Fruit fly (Drosophila melanogaster) whole organism, embryonic: ENCODE results near the gene ClC-c.

Experiments
- Awh ChIP-seq: fragments of 200-800 bp; sonication (Bioruptor generic); IDR thresholded peaks from 2 replicates; pipeline ENCODE4, ENCODE4 v1.3.6; 2022; ENCODE audit warnings: missing biosample characterization, missing genetic modification characterization
- CG10543 ChIP-seq: fragments of 200-800 bp; sonication (Bioruptor generic); optimal IDR thresholded peaks from 3 replicates; lab custom pipeline; 2017; ENCODE audit warnings: missing biosample characterization, mild to moderate bottlenecking, missing genetic modification characterization, moderate library complexity
- CG10979 ChIP-seq: fragments of 200-800 bp; sonication (Bioruptor generic); optimal IDR thresholded peaks from 2 replicates; lab custom pipeline; 2018; ENCODE audit warnings: missing biosample characterization, mild to moderate bottlenecking, missing genetic modification characterization, moderate library complexity
- CG11398 ChIP-seq: fragments of 200-800 bp; sonication (Bioruptor generic); optimal IDR thresholded peaks from 2 replicates; lab custom pipeline; 2016; ENCODE audit warnings: missing biosample characterization, missing genetic modification characterization
- CG11696 ChIP-seq: fragments of 200-800 bp; sonication (Bioruptor generic); IDR thresholded peaks from 2 replicates; pipeline ENCODE4 v1.3.6; 2022; ENCODE audit warnings: missing biosample characterization, missing genetic modification characterization
- CG12744 ChIP-seq: fragments of 200-800 bp; sonication (Bioruptor generic); optimal IDR thresholded peaks from 2 replicates; lab custom pipeline; 2016; ENCODE audit warnings: missing biosample characterization, missing genetic modification characterization
- CG15696 ChIP-seq: fragments of 200-800 bp; sonication (Bioruptor generic); optimal IDR thresholded peaks from 2 replicates; lab custom pipeline; 2019; ENCODE audit warnings: missing biosample characterization, mild to moderate bottlenecking, missing genetic modification characterization, moderate library complexity
- CG1603 ChIP-seq: fragments of 200-800 bp; sonication (Bioruptor generic); optimal IDR thresholded peaks from 2 replicates; lab custom pipeline; 2019; ENCODE audit warnings: missing biosample characterization, mild to moderate bottlenecking, missing genetic modification characterization, moderate library complexity
- CG17361 ChIP-seq: fragments of 200-800 bp; sonication (Bioruptor generic); IDR thresholded peaks from 3 replicates; pipeline ENCODE4 v1.3.6; 2022; ENCODE audit warnings: missing biosample characterization, missing genetic modification characterization
- CG17385 ChIP-seq: fragments of 200-800 bp; sonication (Bioruptor generic); optimal IDR thresholded peaks from 3 replicates; lab custom pipeline; 2018; ENCODE audit warnings: missing biosample characterization, mild to moderate bottlenecking, missing genetic modification characterization
- CG18011 ChIP-seq: fragments of 200-800 bp; sonication (Bioruptor generic); optimal IDR thresholded peaks from 2 replicates; lab custom pipeline; 2017; ENCODE audit warnings: missing biosample characterization, missing genetic modification characterization, mild to moderate bottlenecking, moderate library complexity, missing genotype
- CG18764 ChIP-seq: fragments of 200-800 bp; sonication (Bioruptor generic); optimal IDR thresholded peaks from 3 replicates; lab custom pipeline; 2016; ENCODE audit warnings: missing biosample characterization, missing genetic modification characterization
- CG2129 ChIP-seq: fragments of 200-800 bp; sonication (Bioruptor generic); IDR thresholded peaks from 2 replicates; pipeline ENCODE4 v1.3.6; 2022; ENCODE audit warnings: missing biosample characterization, missing genetic modification characterization; ENCODE audit not compliant: partially characterized antibody
- CG30403 ChIP-seq: fragments of 200-800 bp; sonication (Bioruptor generic); optimal IDR thresholded peaks from 3 replicates; lab custom pipeline; 2016; ENCODE audit warnings: missing biosample characterization, missing genetic modification characterization
- CG31224 ChIP-seq: fragments of 200-800 bp; sonication (Bioruptor generic); IDR thresholded peaks from 2 replicates; pipeline ENCODE4 v1.3.6; 2022; ENCODE audit warnings: missing biosample characterization, missing genetic modification characterization
- CG4617 ChIP-seq: fragments of 200-800 bp; sonication (Bioruptor generic); optimal IDR thresholded peaks from 3 replicates; lab custom pipeline; 2016; ENCODE audit warnings: missing biosample characterization, missing genetic modification characterization, borderline replicate concordance
- CG7372 ChIP-seq: fragments of 200-800 bp; sonication (Bioruptor generic); IDR thresholded peaks from 2 replicates; pipeline ENCODE4 v1.3.6; 2022; ENCODE audit warnings: missing biosample characterization, missing genetic modification characterization
- CG8388 ChIP-seq: fragments of 200-800 bp; sonication (Bioruptor generic); optimal IDR thresholded peaks from 2 replicates; lab custom pipeline; 2019; ENCODE audit warnings: missing biosample characterization, mild to moderate bottlenecking, missing genetic modification characterization, moderate library complexity
- CHES-1-like ChIP-seq: fragments of 200-800 bp; sonication (Bioruptor generic); optimal IDR thresholded peaks from 2 replicates; lab custom pipeline; 2016; ENCODE audit warnings: missing biosample characterization, missing genetic modification characterization
- CTCF ChIP-seq: fragments of 200-800 bp; sonication (Bioruptor generic); optimal IDR thresholded peaks from 2 replicates; lab custom pipeline; 2017; ENCODE audit warnings: missing biosample characterization, mild to moderate bottlenecking, missing genetic modification characterization, moderate library complexity
- E2f1 ChIP-seq: fragments of 200-800 bp; sonication (Bioruptor generic); IDR thresholded peaks from 2 replicates; pipeline ENCODE4 v1.3.6; 2022; ENCODE audit warnings: missing biosample characterization, missing genetic modification characterization
- ERR ChIP-seq: fragments of 200-800 bp; sonication (Bioruptor generic); optimal IDR thresholded peaks from 2 replicates; lab custom pipeline; 2016; ENCODE audit warnings: missing biosample characterization, missing genetic modification characterization
- Fer3 ChIP-seq: fragments of 200-800 bp; sonication (Bioruptor generic); optimal IDR thresholded peaks from 2 replicates; lab custom pipeline; 2018; ENCODE audit warnings: missing biosample characterization, mild to moderate bottlenecking, missing genetic modification characterization, moderate library complexity
- Lim3 ChIP-seq: fragments of 200-800 bp; sonication (Bioruptor generic); IDR thresholded peaks from 2 replicates; pipeline ENCODE4 v1.3.6; 2022; ENCODE audit warnings: missing biosample characterization, missing genetic modification characterization
- MBD-R2 ChIP-seq: fragments of 200-800 bp; sonication (Bioruptor generic); IDR thresholded peaks from 2 replicates; pipeline ENCODE4 v1.3.6; 2022; ENCODE audit warnings: missing biosample characterization, missing genetic modification characterization
- NC2β ChIP-seq: fragments of 200-800 bp; sonication (Bioruptor generic); optimal IDR thresholded peaks from 2 replicates; lab custom pipeline; 2016; ENCODE audit warnings: missing biosample characterization, missing genetic modification characterization
- NFAT ChIP-seq: fragments of 200-800 bp; sonication (Bioruptor generic); IDR thresholded peaks from 2 replicates; pipeline ENCODE4 v1.3.6; 2022; ENCODE audit warnings: missing biosample characterization, missing genetic modification characterization
- Rfx ChIP-seq: fragments of 200-800 bp; sonication (Bioruptor generic); IDR thresholded peaks from 2 replicates; pipeline ENCODE4 v1.3.6; 2022; ENCODE audit warnings: missing biosample characterization, missing genetic modification characterization
- Sox100B ChIP-seq: fragments of 200-800 bp; sonication (Bioruptor generic); optimal IDR thresholded peaks from 3 replicates; lab custom pipeline; 2018; ENCODE audit warnings: missing biosample characterization, mild to moderate bottlenecking, missing genetic modification characterization
- Sry-β ChIP-seq: fragments of 200-800 bp; sonication (Bioruptor generic); optimal IDR thresholded peaks from 2 replicates; lab custom pipeline; 2018; ENCODE audit warnings: missing biosample characterization, mild to moderate bottlenecking, missing genetic modification characterization, moderate library complexity
- Ssrp ChIP-seq: fragments of 200-800 bp; sonication (Bioruptor generic); optimal IDR thresholded peaks from 2 replicates; lab custom pipeline; 2018; ENCODE audit warnings: missing biosample characterization, mild to moderate bottlenecking, missing genetic modification characterization, moderate library complexity
- Taf1 ChIP-seq: fragments of 200-800 bp; sonication (Bioruptor generic); IDR thresholded peaks from 2 replicates; pipeline ENCODE4 v1.3.6; 2022; ENCODE audit warnings: missing biosample characterization, missing genetic modification characterization
- Vsx1 ChIP-seq: fragments of 200-800 bp; sonication (Bioruptor generic); optimal IDR thresholded peaks from 2 replicates; lab custom pipeline; 2017; ENCODE audit warnings: missing biosample characterization, mild to moderate bottlenecking, missing genetic modification characterization, missing genetic modification reagents
- bab2 ChIP-seq: fragments of 200-800 bp; sonication (Bioruptor generic); optimal IDR thresholded peaks from 2 replicates; lab custom pipeline; 2016; ENCODE audit warnings: missing biosample characterization, missing genetic modification characterization
- corto ChIP-seq: fragments of 200-800 bp; sonication (Bioruptor generic); optimal IDR thresholded peaks from 2 replicates; lab custom pipeline; 2016; ENCODE audit warnings: missing biosample characterization, mild to moderate bottlenecking, missing genetic modification characterization, moderate library complexity
- exex ChIP-seq: fragments of 200-800 bp; sonication (Bioruptor generic); optimal IDR thresholded peaks from 4 replicates; lab custom pipeline; 2018; ENCODE audit warnings: missing biosample characterization, mild to moderate bottlenecking, missing genetic modification characterization, moderate library complexity
- fu2 ChIP-seq: fragments of 200-800 bp; sonication (Bioruptor generic); optimal IDR thresholded peaks from 2 replicates; lab custom pipeline; 2016; ENCODE audit warnings: missing biosample characterization, missing genetic modification characterization
- gcm ChIP-seq: fragments of 200-800 bp; sonication (Bioruptor generic); optimal IDR thresholded peaks from 2 replicates; lab custom pipeline; 2019; ENCODE audit warnings: missing biosample characterization, mild to moderate bottlenecking, missing genetic modification characterization, moderate library complexity
- lilli ChIP-seq: fragments of 200-800 bp; sonication (Bioruptor generic); optimal IDR thresholded peaks from 3 replicates; lab custom pipeline; 2016; ENCODE audit warnings: missing biosample characterization, missing genetic modification characterization
- lmd ChIP-seq: fragments of 200-800 bp; sonication (Bioruptor generic); IDR thresholded peaks from 2 replicates; pipeline ENCODE4 v1.3.6; 2022; ENCODE audit warnings: missing biosample characterization, missing genetic modification characterization
- mirr ChIP-seq: fragments of 200-800 bp; sonication (Bioruptor generic); optimal IDR thresholded peaks from 3 replicates; lab custom pipeline; 2018; ENCODE audit warnings: missing biosample characterization, mild to moderate bottlenecking, missing genetic modification characterization
- oc ChIP-seq: fragments of 200-800 bp; sonication (Bioruptor generic); optimal IDR thresholded peaks from 2 replicates; lab custom pipeline; 2018; ENCODE audit warnings: missing biosample characterization, mild to moderate bottlenecking, missing genetic modification characterization, moderate library complexity
- pfk ChIP-seq: fragments of 200-800 bp; sonication (Bioruptor generic); optimal IDR thresholded peaks from 2 replicates; lab custom pipeline; 2018; ENCODE audit warnings: missing biosample characterization, mild to moderate bottlenecking, missing genetic modification characterization, moderate library complexity
- prd ChIP-seq, 3 experiments: fragments of >200 bp in 2 of 3; fragments of 200-800 bp in 1 of 3; sonication (Bioruptor generic) in 1 of 3; optimal IDR thresholded peaks in 2 of 3; IDR thresholded peaks in 1 of 3; 2 replicates in 2 of 3; 3 replicates in 1 of 3; pipeline versions ENCODE4 v1.3.6 to Lab custom; 2017 to 2022; ENCODE audit warnings: missing biosample characterization in 1 of 3, missing genetic modification characterization in 1 of 3
- rib ChIP-seq: fragments of 200-800 bp; sonication (Bioruptor generic); IDR thresholded peaks from 2 replicates; pipeline ENCODE4 v1.3.6; 2022; ENCODE audit warnings: missing biosample characterization, missing genetic modification characterization
- seq ChIP-seq: fragments of 200-800 bp; sonication (Bioruptor generic); IDR thresholded peaks from 2 replicates; pipeline ENCODE4 v1.3.6; 2022; ENCODE audit warnings: missing biosample characterization, missing genetic modification characterization
- sna ChIP-seq: fragments of 200-800 bp; sonication (Bioruptor generic); IDR thresholded peaks from 2 replicates; pipeline ENCODE4 v1.3.6; 2022; ENCODE audit warnings: missing biosample characterization, missing genetic modification characterization; ENCODE audit not compliant: partially characterized antibody
- tgo ChIP-seq: fragments of 200-800 bp; sonication (Bioruptor generic); IDR thresholded peaks from 3 replicates; pipeline ENCODE4 v1.3.6; 2022; ENCODE audit warnings: missing biosample characterization, missing genetic modification characterization
- tin ChIP-seq: fragments of 200-800 bp; sonication (Bioruptor generic); optimal IDR thresholded peaks from 3 replicates; lab custom pipeline; 2016; ENCODE audit warnings: missing biosample characterization, missing genetic modification characterization
- twi ChIP-seq: fragments of 200-800 bp; optimal IDR thresholded peaks from 2 replicates; lab custom pipeline; 2019; ENCODE audit warnings: missing biosample characterization, mild to moderate bottlenecking, missing genetic modification characterization, moderate library complexity
- unc-4 ChIP-seq: fragments of 200-800 bp; sonication (Bioruptor generic); IDR thresholded peaks from 2 replicates; pipeline ENCODE4 v1.3.6; 2022; ENCODE audit warnings: missing biosample characterization, missing genetic modification characterization; ENCODE audit not compliant: partially characterized antibody

The ClC-c gene

DNA sequence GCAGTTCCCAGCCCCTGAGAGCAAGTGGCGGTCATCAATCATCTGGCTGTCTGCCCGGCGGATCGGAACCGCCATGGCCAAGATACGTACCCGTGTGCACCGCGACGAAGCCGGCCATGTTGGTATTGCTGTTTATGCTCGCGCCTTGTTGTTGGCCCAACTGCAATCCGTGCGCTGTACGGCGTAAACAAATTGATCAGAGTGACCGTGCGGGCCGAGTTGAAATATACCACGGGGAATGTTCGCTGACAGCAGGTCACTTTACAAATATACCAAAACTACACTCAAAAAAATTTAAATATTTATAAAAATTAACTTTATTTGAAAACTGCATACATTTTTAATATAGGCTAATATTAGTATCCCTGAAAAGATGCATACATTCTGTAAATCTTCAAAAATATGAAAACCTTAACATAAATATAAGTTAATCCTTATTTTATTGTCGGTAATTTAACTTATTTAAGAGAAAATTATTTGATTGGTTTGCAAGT is 2.9 kb upstream of the ClC-c start, which contains the start of gene Tasp1 (continued):
- TF ChIP-seq CG17385 (GFP tag; lab: Kevin White, UChicago) (peak; percentile 7), unc-4 (GFP tag; lab: Robert Waterston, UW) (no peak), CG4617 (peak; percentile 75), twi (tag; lab: Kevin White, UChicago) (peak; percentile 19), CG11398 (no peak), fu2 (no peak), lmd (GFP tag; lab: Robert Waterston, UW) (peak; percentile 71), Lim3 (GFP tag; lab: Robert Waterston, UW) (no peak), CHES-1-like (peak; percentile 68), CG12744 (GFP tag; lab: Kevin White, UChicago) (no peak), oc (tag; lab: Kevin White, UChicago) (no peak), prd (optimal IDR thresholded peaks at IDR 0.05; lab: Kevin White, UChicago) (no peak), prd (GFP tag; IDR thresholded peaks at IDR 0.05; lab: Robert Waterston, UW) (peak; percentile 66; the same call in 2 of the 3 replicates), CG8388 (GFP tag; lab: Kevin White, UChicago) (peak; percentile 67), pfk (GFP tag; lab: Kevin White, UChicago) (no peak), CG30403 (GFP tag; lab: Kevin White, UChicago) (peak; percentile 63), exex (tag; lab: Kevin White, UChicago) (no peak), Taf1 (0 out of 2 replicates have a peak, but pooled peaks have one; percentile 32), gcm (GFP tag; lab: Kevin White, UChicago) (no peak), mirr (GFP tag; lab: Kevin White, UChicago) (no peak), Ssrp (tag; lab: Kevin White, UChicago) (peak; percentile 68), Sox100B (peak; percentile 54), bab2 (no peak), NC2β (GFP tag; lab: Kevin White, UChicago) (no peak), Awh (GFP tag; lab: Robert Waterston, UW) (no peak), CG11696 (no peak), Sry-β (no peak), seq (GFP tag; lab: Robert Waterston, UW) (no peak), sna (no peak), ERR (GFP tag; lab: Kevin White, UChicago) (no peak), rib (peak; percentile 39; the same call in 1 of the 2 replicates), CG10543 (no peak), CG18011 (GFP tag; lab: Kevin White, UChicago) (no peak), tin (GFP tag; lab: Kevin White, UChicago) (peak; percentile 43), corto (no peak), CTCF (GFP tag; lab: Kevin White, UChicago) (no peak), Fer3 (tag; lab: Kevin White, UChicago) (no peak), CG7372 (peak; percentile 43; the same call in 1 of the 2 replicates), NFAT (no peak; the same call in 1 of the 2 replicates), CG18764 (GFP tag; lab: Kevin White, UChicago) (peak; percentile 27), MBD-R2 (peak; percentile 96), CG10979 (tag; lab: Kevin White, UChicago) (peak; percentile 71), tgo (GFP tag; lab: Robert Waterston, UW) (peak; percentile 62), CG17361 (GFP tag; lab: Robert Waterston, UW) (no peak; the same call in 1 of the 3 replicates), E2f1 (peak; percentile 79), CG2129 (GFP tag; lab: Robert Waterston, UW) (no peak), CG15696 (tag; lab: Kevin White, UChicago) (peak; percentile 58), Vsx1 (GFP tag; lab: Kevin White, UChicago) (no peak), CG1603 (tag; lab: Kevin White, UChicago) (no peak), lilli (GFP tag; lab: Kevin White, UChicago) (peak; percentile 38), Rfx (GFP tag; lab: Robert Waterston, UW) (peak; percentile 79), CG31224 (GFP tag; lab: Robert Waterston, UW) (peak; percentile 60)
